Worm (Caenorhabditis elegans) whole organism, young adult: ENCODE measurements around the gene srh-19.

ENCODE experiments used
- C06A6.2 ChIP-seq: fragments of 200-800 bp; sonication (Bioruptor generic); conservative IDR thresholded peaks from 2 replicates; pipeline ENCODE4 v1.3.6; 2022; ENCODE audit warnings: missing genetic modification characterization, missing compliant biosample characterization
- C17E4.6 ChIP-seq: fragments of 200-800 bp; sonication (Bioruptor generic); IDR thresholded peaks from 2 replicates; pipeline ENCODE4 v1.3.6; 2022; ENCODE audit warnings: missing genetic modification reagents, missing genetic modification characterization, missing compliant biosample characterization
- F22D6.2 ChIP-seq: sonication (generic microtip); optimal IDR thresholded peaks from 2 replicates; lab custom pipeline; 2016; ENCODE audit warnings: mild to moderate bottlenecking, missing genetic modification characterization, missing compliant biosample characterization
- F23B12.7 ChIP-seq: sonication (generic microtip); optimal IDR thresholded peaks from 2 replicates; lab custom pipeline; 2017; ENCODE audit warnings: missing genetic modification characterization, mild to moderate bottlenecking, missing compliant biosample characterization, antibody characterized with exemption, moderate library complexity; ENCODE audit not compliant: insufficient read depth
- F33H1.4 ChIP-seq: fragments of 200-800 bp; sonication (Bioruptor generic); IDR thresholded peaks from 2 replicates; pipeline ENCODE4 v1.3.6; 2022; ENCODE audit warnings: missing genetic modification reagents, missing genetic modification characterization, missing compliant biosample characterization
- F49E8.2 ChIP-seq: sonication (generic microtip); optimal IDR thresholded peaks from 3 replicates; lab custom pipeline; 2017; ENCODE audit warnings: missing genetic modification characterization, mild to moderate bottlenecking, missing compliant biosample characterization, antibody characterized with exemption, moderate library complexity; ENCODE audit not compliant: insufficient read depth
- F52B5.7 ChIP-seq: sonication (generic microtip); optimal IDR thresholded peaks from 2 replicates; lab custom pipeline; 2016; ENCODE audit warnings: mild to moderate bottlenecking, missing genetic modification characterization, missing compliant biosample characterization
- F57A8.1 ChIP-seq: fragments of 200-800 bp; sonication (Bioruptor generic); optimal IDR thresholded peaks from 2 replicates; lab custom pipeline; 2018; ENCODE audit warnings: mild to moderate bottlenecking, missing genetic modification characterization, moderate library complexity, missing compliant biosample characterization
- K11D2.4 ChIP-seq: fragments of 200-800 bp; sonication (Bioruptor generic); IDR thresholded peaks from 2 replicates; pipeline ENCODE4 v1.3.6; 2022; ENCODE audit warnings: missing genetic modification reagents, missing genetic modification characterization, missing compliant biosample characterization
- T26A5.8 ChIP-seq: sonication (generic microtip); optimal IDR thresholded peaks from 2 replicates; lab custom pipeline; 2016; ENCODE audit warnings: missing genetic modification characterization, missing compliant biosample characterization
- Y67H2A.10 ChIP-seq: fragments of 200-800 bp; sonication (Bioruptor generic); conservative IDR thresholded peaks from 2 replicates; pipeline ENCODE4 v1.3.6; 2022; ENCODE audit warnings: missing genetic modification reagents, missing genetic modification characterization, missing compliant biosample characterization
- ZK185.1 ChIP-seq: sonication (generic microtip); optimal IDR thresholded peaks from 2 replicates; lab custom pipeline; 2016; ENCODE audit warnings: mild to moderate bottlenecking, missing genetic modification characterization, missing compliant biosample characterization; ENCODE audit not compliant: poor library complexity, severe bottlenecking
- atf-7 ChIP-seq: sonication (generic microtip); optimal IDR thresholded peaks from 2 replicates; lab custom pipeline; 2017; ENCODE audit warnings: mild to moderate bottlenecking, missing genetic modification characterization, missing compliant biosample characterization
- attf-3 ChIP-seq: fragments of 200-800 bp; sonication (Bioruptor generic); conservative IDR thresholded peaks from 2 replicates; pipeline ENCODE4 v1.3.6; 2022; ENCODE audit warnings: missing genetic modification reagents, missing genetic modification characterization, missing compliant biosample characterization
- bed-1 ChIP-seq: fragments of 200-800 bp; sonication (Bioruptor generic); IDR thresholded peaks from 2 replicates; pipeline ENCODE4 v1.3.6; 2022; ENCODE audit warnings: missing genetic modification reagents, missing genetic modification characterization, missing compliant biosample characterization
- ccch-3 ChIP-seq: fragments of 200-800 bp; sonication (Bioruptor generic); optimal IDR thresholded peaks from 2 replicates; lab custom pipeline; 2018; ENCODE audit warnings: mild to moderate bottlenecking, missing genetic modification characterization, missing compliant biosample characterization
- ceh-100 ChIP-seq: fragments of 200-800 bp; sonication (Bioruptor generic); IDR thresholded peaks from 2 replicates; pipeline ENCODE4 v1.3.6; 2022; ENCODE audit warnings: missing genetic modification reagents, missing genetic modification characterization, missing compliant biosample characterization
- ceh-58 ChIP-seq: fragments of 200-800 bp; sonication (Bioruptor generic); IDR thresholded peaks from 2 replicates; pipeline ENCODE4 v1.3.6; 2022; ENCODE audit warnings: missing genetic modification characterization, missing compliant biosample characterization
- die-1 ChIP-seq: sonication (generic microtip); optimal IDR thresholded peaks from 2 replicates; lab custom pipeline; 2016; ENCODE audit warnings: missing genotype, mild to moderate bottlenecking, missing genetic modification characterization, missing compliant biosample characterization
- dox-1 ChIP-seq: fragments of 200-800 bp; sonication (Bioruptor generic); IDR thresholded peaks from 2 replicates; pipeline ENCODE4 v1.3.6; 2022; ENCODE audit warnings: missing genetic modification reagents, missing genetic modification characterization, missing compliant biosample characterization
- dpff-1 ChIP-seq: sonication (generic microtip); optimal IDR thresholded peaks from 2 replicates; lab custom pipeline; 2017; ENCODE audit warnings: mild to moderate bottlenecking, missing genetic modification characterization, missing compliant biosample characterization
- egl-18 ChIP-seq: fragments of 200-800 bp; sonication (Bioruptor generic); IDR thresholded peaks from 2 replicates; pipeline ENCODE4 v1.3.6; 2022; ENCODE audit warnings: missing genetic modification reagents, missing genetic modification characterization, missing compliant biosample characterization
- ekl-4 ChIP-seq: fragments of 200-800 bp; sonication (Bioruptor generic); IDR thresholded peaks from 2 replicates; pipeline ENCODE4 v1.3.6; 2022; ENCODE audit warnings: missing genetic modification reagents, missing genetic modification characterization, missing compliant biosample characterization
- ets-4 ChIP-seq: fragments of 200-800 bp; sonication (Bioruptor generic); optimal IDR thresholded peaks from 2 replicates; lab custom pipeline; 2018; ENCODE audit warnings: mild to moderate bottlenecking, missing genetic modification characterization, missing compliant biosample characterization
- hlh-12 ChIP-seq: sonication (generic microtip); optimal IDR thresholded peaks from 2 replicates; lab custom pipeline; 2016; ENCODE audit warnings: missing genetic modification characterization, missing compliant biosample characterization
- hmg-1.2 ChIP-seq: fragments of 200-800 bp; sonication (Bioruptor generic); IDR thresholded peaks from 2 replicates; pipeline ENCODE4 v1.3.6; 2022; ENCODE audit warnings: missing genetic modification reagents, missing genetic modification characterization, missing compliant biosample characterization
- hrde-1 ChIP-seq: sonication (generic microtip); optimal IDR thresholded peaks from 2 replicates; lab custom pipeline; 2016; ENCODE audit warnings: missing genetic modification characterization, mild to moderate bottlenecking, missing compliant biosample characterization, moderate library complexity, missing genotype, missing genetic modification reagents, borderline replicate concordance
- hsf-1 ChIP-seq: fragments of 200-800 bp; sonication (Bioruptor generic); IDR thresholded peaks from 2 replicates; pipeline ENCODE4 v1.3.6; 2022; ENCODE audit warnings: missing genetic modification reagents, missing genetic modification characterization, missing compliant biosample characterization
- lin-26 ChIP-seq: fragments of 200-800 bp; sonication (Bioruptor generic); IDR thresholded peaks from 2 replicates; pipeline ENCODE4 v1.3.6; 2022; ENCODE audit warnings: missing genetic modification reagents, missing genetic modification characterization, missing compliant biosample characterization
- lin-35 ChIP-seq, 3 experiments: fragments of 150-350 bp in 2 of 3; sonication (generic microtip) in 1 of 3; optimal IDR thresholded peaks; 2 replicates each; lab custom pipeline; 2014 to 2018; ENCODE audit warnings: missing biosample characterization in 3 of 3, missing genetic modification characterization in 3 of 3, missing genetic modification reagents in 3 of 3
- lin-40 ChIP-seq: sonication (generic microtip); optimal IDR thresholded peaks from 2 replicates; lab custom pipeline; 2016; ENCODE audit warnings: missing genetic modification characterization, mild to moderate bottlenecking, missing compliant biosample characterization, missing genotype, missing genetic modification reagents
- lin-54 ChIP-seq: fragments of 200-800 bp; sonication (Bioruptor generic); optimal IDR thresholded peaks from 2 replicates; lab custom pipeline; 2018; ENCODE audit warnings: mild to moderate bottlenecking, missing genetic modification characterization, missing compliant biosample characterization
- madf-8 ChIP-seq: fragments of 200-800 bp; sonication (Bioruptor generic); conservative IDR thresholded peaks from 2 replicates; pipeline ENCODE4 v1.3.6; 2022; ENCODE audit warnings: missing genetic modification reagents, missing genetic modification characterization, missing compliant biosample characterization
- mxl-1 ChIP-seq: sonication (generic microtip); optimal IDR thresholded peaks from 2 replicates; lab custom pipeline; 2016; ENCODE audit warnings: missing genetic modification characterization, missing compliant biosample characterization
- nfyb-1 ChIP-seq: fragments of 200-800 bp; sonication (Bioruptor generic); IDR thresholded peaks from 2 replicates; pipeline ENCODE4 v1.3.6; 2022; ENCODE audit warnings: missing genetic modification reagents, missing genetic modification characterization, missing compliant biosample characterization
- nhr-179 ChIP-seq: sonication (generic microtip); optimal IDR thresholded peaks from 2 replicates; lab custom pipeline; 2016; ENCODE audit warnings: mild to moderate bottlenecking, missing genetic modification characterization, missing compliant biosample characterization
- nhr-27 ChIP-seq: fragments of 200-800 bp; sonication (Bioruptor generic); optimal IDR thresholded peaks from 2 replicates; lab custom pipeline; 2018; ENCODE audit warnings: mild to moderate bottlenecking, missing genetic modification characterization, moderate library complexity, missing compliant biosample characterization
- rcor-1 ChIP-seq: fragments of 200-800 bp; sonication (Bioruptor generic); IDR thresholded peaks from 2 replicates; pipeline ENCODE4 v1.3.6; 2022; ENCODE audit warnings: missing genetic modification reagents, missing genetic modification characterization, missing compliant biosample characterization
- sdz-38 ChIP-seq: sonication (generic microtip); optimal IDR thresholded peaks from 2 replicates; lab custom pipeline; 2016; ENCODE audit warnings: missing genotype, missing genetic modification characterization, missing compliant biosample characterization
- sea-2 ChIP-seq: fragments of 200-800 bp; sonication (Bioruptor generic); IDR thresholded peaks from 2 replicates; pipeline ENCODE4 v1.3.6; 2022; ENCODE audit warnings: missing genetic modification characterization, missing compliant biosample characterization
- snpc-1.1 ChIP-seq: sonication (generic microtip); optimal IDR thresholded peaks from 2 replicates; lab custom pipeline; 2017; ENCODE audit warnings: missing genetic modification characterization, mild to moderate bottlenecking, missing compliant biosample characterization, antibody characterized with exemption, moderate library complexity, missing genotype, missing genetic modification reagents; ENCODE audit not compliant: insufficient read depth
- snpc-1.3 ChIP-seq: sonication (generic microtip); optimal IDR thresholded peaks from 2 replicates; lab custom pipeline; 2017; ENCODE audit warnings: missing genetic modification characterization, mild to moderate bottlenecking, missing compliant biosample characterization, antibody characterized with exemption, moderate library complexity, missing genotype, missing genetic modification reagents; ENCODE audit not compliant: insufficient read depth
- tbx-9 ChIP-seq: sonication (generic microtip); optimal IDR thresholded peaks from 2 replicates; lab custom pipeline; 2016; ENCODE audit warnings: borderline replicate concordance, missing genetic modification characterization, inconsistent platforms, missing compliant biosample characterization
- zim-3 ChIP-seq: sonication (generic microtip); optimal IDR thresholded peaks from 2 replicates; lab custom pipeline; 2017; ENCODE audit warnings: mild to moderate bottlenecking, missing genetic modification characterization, moderate library complexity, missing compliant biosample characterization
- ztf-18 ChIP-seq: sonication (generic microtip); optimal IDR thresholded peaks from 2 replicates; lab custom pipeline; 2016; ENCODE audit warnings: missing genotype, mild to moderate bottlenecking, missing genetic modification characterization, missing compliant biosample characterization
- ztf-22 ChIP-seq: fragments of 200-800 bp; sonication (Bioruptor generic); optimal IDR thresholded peaks from 2 replicates; lab custom pipeline; 2018; ENCODE audit warnings: mild to moderate bottlenecking, missing genetic modification characterization, moderate library complexity, missing compliant biosample characterization
- ztf-26 ChIP-seq: sonication (generic microtip); optimal IDR thresholded peaks from 2 replicates; lab custom pipeline; 2017; ENCODE audit warnings: missing genetic modification characterization, missing compliant biosample characterization

The srh-19 gene

DNA sequence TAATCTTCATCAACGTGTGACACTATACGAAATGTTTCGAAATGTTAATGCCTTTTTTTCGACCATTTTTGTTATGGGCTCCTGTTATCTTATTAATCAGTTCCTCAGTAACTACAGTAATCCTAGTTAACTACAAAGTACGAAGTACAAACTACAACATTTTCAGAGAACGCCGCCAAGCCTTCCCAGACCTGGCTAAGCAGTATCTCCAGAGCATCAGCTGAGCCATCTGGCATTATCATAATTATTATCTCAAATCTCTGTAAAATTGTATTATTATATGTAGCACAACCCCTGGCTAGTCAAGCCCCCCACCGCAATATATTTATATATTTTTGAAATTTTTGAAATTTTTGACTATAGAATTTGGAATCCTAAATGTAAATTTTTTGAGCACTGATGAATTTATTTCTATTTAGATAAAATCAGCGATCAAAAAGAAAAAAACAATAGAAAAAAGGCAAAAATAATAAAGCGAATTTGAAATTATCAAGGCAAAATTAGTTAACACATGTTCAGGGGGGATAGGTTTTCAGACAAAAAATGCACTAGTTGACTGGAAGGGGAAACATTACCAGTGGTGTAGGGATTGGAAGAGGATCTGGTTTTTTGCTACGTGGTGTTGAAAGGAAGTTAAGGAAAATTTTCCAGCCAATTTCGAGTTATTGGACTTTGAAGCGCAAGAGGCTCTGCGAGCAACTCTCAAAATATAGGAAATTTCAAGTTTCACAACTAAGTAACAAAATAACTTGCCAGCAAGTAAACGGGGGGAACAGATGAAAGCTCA, 39.1 kb downstream of the srh-19 start:
- no peak for TF ChIP-seq ztf-18 (tag; lab: Kevin White, UChicago)
- no peak for TF ChIP-seq hsf-1 (GFP tag; lab: Robert Waterston, UW)
- no peak for TF ChIP-seq T26A5.8
- TF ChIP-seq egl-18 = no peak
- 0 out of 2 replicates have a peak, but pooled peaks have one; percentile 39 for TF ChIP-seq lin-26 (GFP tag; lab: Robert Waterston, UW)
- TF ChIP-seq lin-40 (tag; lab: Kevin White, UChicago) = no peak
- TF ChIP-seq ZK185.1 (tag; lab: Kevin White, UChicago) = no peak
- TF ChIP-seq dox-1 (GFP tag; lab: Robert Waterston, UW) = no peak
- 0 out of 2 replicates have a peak, but pooled peaks have one; percentile 73 for TF ChIP-seq ceh-58
- no peak for TF ChIP-seq Y67H2A.10 (GFP tag; lab: Robert Waterston, UW)
- TF ChIP-seq sdz-38 (tag; lab: Kevin White, UChicago) = no peak
- no peak for TF ChIP-seq lin-54 (GFP tag; lab: Kevin White, UChicago)
- no peak for TF ChIP-seq hmg-1.2 (GFP tag; lab: Robert Waterston, UW)
- TF ChIP-seq snpc-1.3 (tag; lab: Kevin White, UChicago) = no peak
- TF ChIP-seq nfyb-1 = peak; percentile 39; the same call in 1 of the 2 replicates
- no peak for TF ChIP-seq C17E4.6 (GFP tag; lab: Robert Waterston, UW)
- no peak for TF ChIP-seq die-1 (tag; lab: Kevin White, UChicago)
- no peak for TF ChIP-seq F23B12.7 (tag; lab: Kevin White, UChicago)
- no peak for TF ChIP-seq F52B5.7 (tag; lab: Kevin White, UChicago)
- no peak for TF ChIP-seq F57A8.1 (GFP tag; lab: Kevin White, UChicago)
- TF ChIP-seq lin-35 (GFP tag; optimal IDR thresholded peaks at IDR 0.05; lab: Kevin White, UChicago) = peak in 1 of 3 experiments; percentile 56
- TF ChIP-seq ztf-22 (GFP tag; lab: Kevin White, UChicago) = no peak
- TF ChIP-seq F33H1.4 (GFP tag; lab: Robert Waterston, UW) = no peak
- no peak for TF ChIP-seq sea-2 (GFP tag; lab: Robert Waterston, UW)
- no peak for TF ChIP-seq rcor-1 (GFP tag; lab: Robert Waterston, UW)
- no peak for TF ChIP-seq dpff-1
- TF ChIP-seq nhr-179 (tag; lab: Kevin White, UChicago) = no peak
- TF ChIP-seq tbx-9 (tag; lab: Kevin White, UChicago) = no peak
- no peak for TF ChIP-seq F22D6.2 (tag; lab: Kevin White, UChicago)
- no peak for TF ChIP-seq C06A6.2
- no peak for TF ChIP-seq hrde-1 (tag; lab: Kevin White, UChicago)
- no peak for TF ChIP-seq ccch-3 (GFP tag; lab: Kevin White, UChicago)
- TF ChIP-seq ceh-100 (GFP tag; lab: Robert Waterston, UW) = no peak; the same call in 1 of the 2 replicates
- TF ChIP-seq mxl-1 (tag; lab: Kevin White, UChicago) = no peak
- TF ChIP-seq bed-1 (GFP tag; lab: Robert Waterston, UW) = no peak
- no peak for TF ChIP-seq ztf-26 (tag; lab: Kevin White, UChicago)
- peak; percentile 11; the same call in 1 of the 2 replicates for TF ChIP-seq ekl-4 (GFP tag; lab: Robert Waterston, UW)
- no peak for TF ChIP-seq ets-4 (GFP tag; lab: Kevin White, UChicago)
- TF ChIP-seq F49E8.2 (tag; lab: Kevin White, UChicago) = no peak
- TF ChIP-seq snpc-1.1 (tag; lab: Kevin White, UChicago) = no peak
- TF ChIP-seq zim-3 (tag; lab: Kevin White, UChicago) = no peak
- no peak for TF ChIP-seq hlh-12
- TF ChIP-seq madf-8 (GFP tag; lab: Robert Waterston, UW) = no peak
- TF ChIP-seq K11D2.4 (GFP tag; lab: Robert Waterston, UW) = no peak
- no peak for TF ChIP-seq atf-7
- no peak for TF ChIP-seq attf-3 (GFP tag; lab: Robert Waterston, UW)
- TF ChIP-seq nhr-27 (tag; lab: Kevin White, UChicago) = peak; percentile 35
